Fruit fly (Drosophila melanogaster) whole organism, embryonic: ENCODE measurements around the gene CG3662.

Experiments used
- Aef1 ChIP-seq: fragments of 200-800 bp; sonication (Bioruptor generic); IDR thresholded peaks from 3 replicates; pipeline ENCODE4 v1.3.6; 2022; ENCODE audit warnings: missing biosample characterization, missing genetic modification characterization
- Antp ChIP-seq: fragments of 200-800 bp; sonication (Bioruptor generic); optimal IDR thresholded peaks from 3 replicates; lab custom pipeline; 2016; ENCODE audit warnings: missing biosample characterization, missing genetic modification characterization
- Asciz ChIP-seq: fragments of 200-800 bp; sonication (Bioruptor generic); optimal IDR thresholded peaks from 2 replicates; lab custom pipeline; 2017; ENCODE audit warnings: missing biosample characterization, mild to moderate bottlenecking, missing genetic modification characterization, missing genetic modification reagents
- CG1024 ChIP-seq: fragments of 200-800 bp; sonication (Bioruptor generic); IDR thresholded peaks from 2 replicates; pipeline ENCODE4 v1.3.6; 2022; ENCODE audit warnings: missing biosample characterization, missing genetic modification characterization
- CG10321 ChIP-seq: fragments of 200-800 bp; sonication (Bioruptor generic); IDR thresholded peaks from 2 replicates; pipeline ENCODE4 v1.3.6; 2022; ENCODE audit warnings: missing biosample characterization, missing genetic modification characterization
- CG10654 ChIP-seq: fragments of 200-800 bp; sonication (Bioruptor generic); optimal IDR thresholded peaks from 2 replicates; lab custom pipeline; 2016; ENCODE audit warnings: missing biosample characterization, missing genetic modification characterization
- CG11398 ChIP-seq: fragments of 200-800 bp; sonication (Bioruptor generic); optimal IDR thresholded peaks from 2 replicates; lab custom pipeline; 2016; ENCODE audit warnings: missing biosample characterization, missing genetic modification characterization
- CG11504 ChIP-seq: fragments of 200-800 bp; sonication (Bioruptor generic); optimal IDR thresholded peaks from 3 replicates; lab custom pipeline; 2019; ENCODE audit warnings: missing biosample characterization, mild to moderate bottlenecking, missing genetic modification characterization, moderate library complexity
- CG12236 ChIP-seq: fragments of 200-800 bp; sonication (Bioruptor generic); optimal IDR thresholded peaks from 2 replicates; lab custom pipeline; 2016; ENCODE audit warnings: missing biosample characterization, missing genetic modification characterization
- CG14050 ChIP-seq: fragments of 200-800 bp; sonication (Bioruptor generic); IDR thresholded peaks from 3 replicates; pipeline ENCODE4 v1.3.6; 2022; ENCODE audit warnings: missing biosample characterization, missing genetic modification characterization
- CG14441 ChIP-seq: fragments of 200-800 bp; sonication (Bioruptor generic); IDR thresholded peaks from 2 replicates; pipeline ENCODE4 v1.3.6; 2022; ENCODE audit warnings: missing biosample characterization, missing genetic modification characterization
- CG15514 ChIP-seq: fragments of 200-800 bp; sonication (Bioruptor generic); optimal IDR thresholded peaks from 3 replicates; lab custom pipeline; 2017; ENCODE audit warnings: missing biosample characterization, missing genetic modification characterization, mild to moderate bottlenecking, moderate library complexity, missing genetic modification reagents
- CG17612 ChIP-seq: fragments of 200-800 bp; sonication (Bioruptor generic); IDR thresholded peaks from 2 replicates; pipeline ENCODE4 v1.3.6; 2022; ENCODE audit warnings: missing biosample characterization, missing genetic modification characterization
- CG2712 ChIP-seq: fragments of 200-800 bp; optimal IDR thresholded peaks from 3 replicates; lab custom pipeline; 2019; ENCODE audit warnings: missing biosample characterization, mild to moderate bottlenecking, missing genetic modification characterization, moderate library complexity
- CG7963 ChIP-seq: fragments of 200-800 bp; sonication (Bioruptor generic); IDR thresholded peaks from 3 replicates; pipeline ENCODE4 v1.3.6; 2022; ENCODE audit warnings: missing biosample characterization, missing genetic modification characterization; ENCODE audit not compliant: partially characterized antibody
- CG9817 ChIP-seq: fragments of 200-800 bp; sonication (Bioruptor generic); optimal IDR thresholded peaks from 2 replicates; lab custom pipeline; 2018; ENCODE audit warnings: missing biosample characterization, mild to moderate bottlenecking, missing genetic modification characterization, moderate library complexity
- Dip2 ChIP-seq: fragments of 200-800 bp; sonication (Bioruptor generic); IDR thresholded peaks from 2 replicates; pipeline ENCODE4 v1.3.6; 2022; ENCODE audit warnings: missing biosample characterization, missing genetic modification characterization
- Drgx ChIP-seq: fragments of 200-800 bp; sonication (Bioruptor generic); IDR thresholded peaks from 2 replicates; pipeline ENCODE4 v1.3.6; 2022; ENCODE audit warnings: missing biosample characterization, missing genetic modification characterization
- Hr39 ChIP-seq: fragments of >200 bp; optimal IDR thresholded peaks from 2 replicates; lab custom pipeline; 2017
- MTF-1 ChIP-seq: fragments of 200-800 bp; sonication (Bioruptor generic); optimal IDR thresholded peaks from 2 replicates; lab custom pipeline; 2018; ENCODE audit warnings: missing biosample characterization, mild to moderate bottlenecking, missing genetic modification characterization, borderline replicate concordance
- Mad ChIP-seq: fragments of 200-800 bp; sonication (Bioruptor generic); optimal IDR thresholded peaks from 2 replicates; lab custom pipeline; 2016; ENCODE audit warnings: missing biosample characterization, missing genetic modification characterization
- Max ChIP-seq: fragments of 200-800 bp; sonication (Bioruptor generic); optimal IDR thresholded peaks from 2 replicates; lab custom pipeline; 2016; ENCODE audit warnings: missing biosample characterization, mild to moderate bottlenecking, missing genetic modification characterization
- Mes4 ChIP-seq: fragments of 200-800 bp; sonication (Bioruptor generic); optimal IDR thresholded peaks from 2 replicates; lab custom pipeline; 2016; ENCODE audit warnings: missing biosample characterization, missing genetic modification characterization
- NFAT ChIP-seq: fragments of 200-800 bp; sonication (Bioruptor generic); IDR thresholded peaks from 2 replicates; pipeline ENCODE4 v1.3.6; 2022; ENCODE audit warnings: missing biosample characterization, missing genetic modification characterization
- Nf-YA ChIP-seq: fragments of 200-800 bp; sonication (Bioruptor generic); IDR thresholded peaks from 2 replicates; pipeline ENCODE4 v1.3.6; 2022; ENCODE audit warnings: missing biosample characterization, missing genetic modification characterization
- NfI ChIP-seq: fragments of 200-800 bp; sonication (Bioruptor generic); optimal IDR thresholded peaks from 3 replicates; lab custom pipeline; 2018; ENCODE audit warnings: missing biosample characterization, mild to moderate bottlenecking, missing genetic modification characterization, moderate library complexity
- Rfx ChIP-seq: fragments of 200-800 bp; sonication (Bioruptor generic); IDR thresholded peaks from 2 replicates; pipeline ENCODE4 v1.3.6; 2022; ENCODE audit warnings: missing biosample characterization, missing genetic modification characterization
- Six4 ChIP-seq: fragments of 200-800 bp; sonication (Bioruptor generic); optimal IDR thresholded peaks from 2 replicates; lab custom pipeline; 2016; ENCODE audit warnings: missing biosample characterization, missing genetic modification characterization
- Stat92E ChIP-seq, 3 experiments: fragments of >200 bp in 2 of 3; fragments of 200-800 bp in 1 of 3; sonication (Bioruptor generic) in 1 of 3; optimal IDR thresholded peaks; 2 replicates each; lab custom pipeline; 2017 to 2019; ENCODE audit warnings: missing biosample characterization in 3 of 3, missing genetic modification characterization in 3 of 3, mild to moderate bottlenecking in 1 of 3, moderate library complexity in 1 of 3
- Usf ChIP-seq: fragments of 200-800 bp; sonication (Bioruptor generic); optimal IDR thresholded peaks from 2 replicates; lab custom pipeline; 2017; ENCODE audit warnings: missing genotype, missing biosample characterization, missing genetic modification characterization
- Vsx1 ChIP-seq: fragments of 200-800 bp; sonication (Bioruptor generic); optimal IDR thresholded peaks from 2 replicates; lab custom pipeline; 2017; ENCODE audit warnings: missing biosample characterization, mild to moderate bottlenecking, missing genetic modification characterization, missing genetic modification reagents
- bbx ChIP-seq: fragments of 200-800 bp; sonication (Bioruptor generic); IDR thresholded peaks from 2 replicates; pipeline ENCODE4 v1.3.6; 2022; ENCODE audit warnings: missing biosample characterization, missing genetic modification characterization; ENCODE audit not compliant: partially characterized antibody
- dan ChIP-seq: fragments of 200-800 bp; sonication (Bioruptor generic); IDR thresholded peaks from 2 replicates; pipeline ENCODE4 v1.3.6; 2022; ENCODE audit warnings: missing biosample characterization, missing genetic modification characterization
- disco-r ChIP-seq: fragments of 200-800 bp; sonication (Bioruptor generic); optimal IDR thresholded peaks from 2 replicates; lab custom pipeline; 2016; ENCODE audit warnings: missing biosample characterization, missing genetic modification characterization
- dmrt11E ChIP-seq: fragments of 200-800 bp; sonication (Bioruptor generic); optimal IDR thresholded peaks from 3 replicates; lab custom pipeline; 2018; ENCODE audit warnings: missing biosample characterization, mild to moderate bottlenecking, missing genetic modification characterization, moderate library complexity
- dmrt99B ChIP-seq: fragments of 200-800 bp; sonication (Bioruptor generic); optimal IDR thresholded peaks from 2 replicates; lab custom pipeline; 2018; ENCODE audit warnings: missing biosample characterization, mild to moderate bottlenecking, missing genetic modification characterization, moderate library complexity
- eyg ChIP-seq: fragments of 200-800 bp; sonication (Bioruptor generic); optimal IDR thresholded peaks from 3 replicates; lab custom pipeline; 2016; ENCODE audit warnings: missing biosample characterization, missing genetic modification characterization
- gsb-n ChIP-seq: fragments of 200-800 bp; sonication (Bioruptor generic); optimal IDR thresholded peaks from 3 replicates; lab custom pipeline; 2018; ENCODE audit warnings: missing biosample characterization, mild to moderate bottlenecking, missing genetic modification characterization
- insv ChIP-seq, 2 experiments: fragments of 200-800 bp; sonication (Bioruptor generic); optimal IDR thresholded peaks; 3 replicates each; lab custom pipeline; 2016 to 2018; ENCODE audit warnings: missing biosample characterization in 2 of 2, missing genetic modification characterization in 2 of 2
- kah ChIP-seq: fragments of 200-800 bp; sonication (Bioruptor generic); optimal IDR thresholded peaks from 2 replicates; lab custom pipeline; 2018; ENCODE audit warnings: missing biosample characterization, mild to moderate bottlenecking, missing genetic modification characterization
- klu ChIP-seq: fragments of 200-800 bp; sonication (Bioruptor generic); IDR thresholded peaks from 2 replicates; pipeline ENCODE4 v1.3.6; 2022; ENCODE audit warnings: missing biosample characterization, missing genetic modification characterization
- mld ChIP-seq: fragments of 200-800 bp; sonication (Bioruptor generic); IDR thresholded peaks from 3 replicates; pipeline ENCODE4 v1.3.6; 2022; ENCODE audit warnings: missing biosample characterization, missing genetic modification characterization; ENCODE audit not compliant: partially characterized antibody
- otp ChIP-seq: fragments of 200-800 bp; sonication (Bioruptor generic); IDR thresholded peaks from 3 replicates; pipeline ENCODE4, ENCODE4 v1.3.6; 2022; ENCODE audit warnings: missing biosample characterization, missing genetic modification characterization
- repo ChIP-seq: fragments of 200-800 bp; sonication (Bioruptor generic); optimal IDR thresholded peaks from 2 replicates; lab custom pipeline; 2016; ENCODE audit warnings: missing biosample characterization, missing genetic modification characterization
- sob ChIP-seq: fragments of 200-800 bp; sonication (Bioruptor generic); IDR thresholded peaks from 2 replicates; pipeline ENCODE4 v1.3.6; 2022; ENCODE audit warnings: missing biosample characterization, missing genetic modification characterization
- tio ChIP-seq: fragments of 200-800 bp; sonication (Bioruptor generic); optimal IDR thresholded peaks from 2 replicates; lab custom pipeline; 2017; ENCODE audit warnings: missing biosample characterization, missing genetic modification characterization, inconsistent platforms
- tll ChIP-seq, 2 experiments: fragments of 200-800 bp in 1 of 2; fragments of >200 bp in 1 of 2; sonication (Bioruptor generic) in 1 of 2; optimal IDR thresholded peaks; 2 replicates each; lab custom pipeline; 2017 to 2019; ENCODE audit warnings: missing biosample characterization in 2 of 2, missing genetic modification characterization in 2 of 2, mild to moderate bottlenecking in 1 of 2, moderate library complexity in 1 of 2
- tna ChIP-seq: fragments of 200-800 bp; sonication (Bioruptor generic); IDR thresholded peaks from 2 replicates; pipeline ENCODE4 v1.3.6; 2022; ENCODE audit warnings: missing biosample characterization, missing genetic modification characterization; ENCODE audit not compliant: partially characterized antibody
- twi ChIP-seq: fragments of 200-800 bp; optimal IDR thresholded peaks from 2 replicates; lab custom pipeline; 2019; ENCODE audit warnings: missing biosample characterization, mild to moderate bottlenecking, missing genetic modification characterization, moderate library complexity
- unpg ChIP-seq: fragments of 200-800 bp; sonication (Bioruptor generic); optimal IDR thresholded peaks from 3 replicates; lab custom pipeline; 2018; ENCODE audit warnings: missing biosample characterization, mild to moderate bottlenecking, missing genetic modification characterization, moderate library complexity

CG3662 gene

DNA sequence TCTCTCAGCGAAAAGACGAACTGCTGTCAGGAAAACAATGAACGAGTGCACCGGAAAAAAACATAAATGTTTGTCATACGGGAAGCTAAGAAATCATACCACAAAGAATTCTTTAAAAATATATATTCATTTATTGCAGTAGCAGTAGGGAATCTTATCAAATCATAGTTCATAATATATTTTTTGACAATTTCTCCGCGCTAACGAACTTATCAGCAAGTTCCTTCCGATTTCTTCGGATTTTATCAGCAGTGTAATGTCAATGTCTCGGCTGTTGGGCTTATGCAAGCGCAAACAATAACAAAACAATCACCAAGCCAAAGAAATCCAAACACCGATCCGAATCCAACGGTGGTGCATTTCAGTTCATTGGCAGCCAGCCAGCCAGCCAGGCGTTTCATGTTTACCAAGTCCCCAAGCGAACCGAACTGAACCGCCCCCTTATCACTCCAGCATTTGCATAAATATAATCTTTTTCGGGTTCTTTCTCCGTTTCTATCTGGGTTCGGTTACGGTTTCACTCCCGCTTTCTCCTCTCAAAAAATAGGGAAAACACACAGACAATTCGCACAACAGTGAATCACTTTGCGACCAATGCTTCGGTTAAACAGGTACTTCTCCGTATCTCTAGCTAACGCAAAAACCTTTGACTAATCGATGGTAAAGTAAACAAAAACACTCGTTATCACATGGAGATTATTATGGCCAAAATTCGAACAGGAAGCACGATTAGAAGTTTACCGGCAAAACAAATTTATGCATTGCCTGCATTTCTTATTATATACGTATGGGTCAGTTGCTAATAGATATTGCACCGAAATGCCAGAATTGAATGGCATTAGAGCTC is 6.7 kb downstream of the CG3662 start (continued):
- TF ChIP-seq otp, result no peak
- TF ChIP-seq Aef1 (GFP tag; lab: Robert Waterston, UW), result no peak
- TF ChIP-seq bbx (GFP tag; lab: Robert Waterston, UW), result no peak
- no peak for TF ChIP-seq CG12236 (GFP tag; lab: Kevin White, UChicago)
- no peak for TF ChIP-seq CG14441 (GFP tag; lab: Robert Waterston, UW)
- no peak for TF ChIP-seq dan (GFP tag; lab: Robert Waterston, UW)
- no peak for TF ChIP-seq twi (tag; lab: Kevin White, UChicago)
- no peak for TF ChIP-seq disco-r
- no peak for TF ChIP-seq Stat92E (GFP tag; optimal IDR thresholded peaks at IDR 0.05; lab: Kevin White, UChicago)
- TF ChIP-seq dmrt11E (tag; lab: Kevin White, UChicago), result peak; percentile 55
- no peak for TF ChIP-seq tio (GFP tag; lab: Kevin White, UChicago)
- TF ChIP-seq repo (GFP tag; lab: Kevin White, UChicago), result no peak
- peak; percentile 54 for TF ChIP-seq Asciz (GFP tag; lab: Kevin White, UChicago)
- TF ChIP-seq CG10654 (GFP tag; lab: Kevin White, UChicago), result no peak
- TF ChIP-seq eyg (GFP tag; lab: Kevin White, UChicago), result no peak
- peak; percentile 7 for TF ChIP-seq Six4 (GFP tag; lab: Kevin White, UChicago)
- TF ChIP-seq gsb-n (tag; lab: Kevin White, UChicago), result peak; percentile 65
- TF ChIP-seq klu, result no peak
- no peak for TF ChIP-seq Nf-YA
- TF ChIP-seq Usf (GFP tag; lab: Kevin White, UChicago), result no peak
- TF ChIP-seq Antp (GFP tag; lab: Kevin White, UChicago), result no peak
- TF ChIP-seq sob (GFP tag; lab: Robert Waterston, UW), result no peak
- TF ChIP-seq tna (GFP tag; lab: Robert Waterston, UW), result no peak
- no peak for TF ChIP-seq CG9817
- TF ChIP-seq kah (GFP tag; lab: Kevin White, UChicago), result no peak
- peak; percentile 42 for TF ChIP-seq unpg (GFP tag; lab: Kevin White, UChicago)
- no peak for TF ChIP-seq tll (GFP tag; optimal IDR thresholded peaks at IDR 0.05; lab: Kevin White, UChicago)
- peak; percentile 63 for TF ChIP-seq CG2712 (tag; lab: Kevin White, UChicago)
- no peak for TF ChIP-seq Max
- no peak for TF ChIP-seq mld (GFP tag; lab: Robert Waterston, UW)
- TF ChIP-seq insv (GFP tag; optimal IDR thresholded peaks at IDR 0.05; lab: Kevin White, UChicago), result no peak
- no peak for TF ChIP-seq Mad
- TF ChIP-seq Hr39, result no peak
- TF ChIP-seq NFAT (GFP tag; lab: Robert Waterston, UW), result no peak
- TF ChIP-seq CG11504, result no peak
- peak; percentile 70 for TF ChIP-seq dmrt99B (tag; lab: Kevin White, UChicago)
- no peak for TF ChIP-seq MTF-1
- no peak for TF ChIP-seq Drgx (GFP tag; lab: Robert Waterston, UW)
- TF ChIP-seq CG10321 (GFP tag; lab: Robert Waterston, UW), result no peak
- TF ChIP-seq Vsx1 (GFP tag; lab: Kevin White, UChicago), result no peak
- TF ChIP-seq Rfx, result no peak
- TF ChIP-seq CG14050, result no peak; the same call in 2 of the 3 replicates
- no peak for TF ChIP-seq NfI
- no peak for TF ChIP-seq CG7963 (GFP tag; lab: Robert Waterston, UW)
- TF ChIP-seq CG15514 (GFP tag; lab: Kevin White, UChicago), result no peak
- TF ChIP-seq Mes4 (GFP tag; lab: Kevin White, UChicago), result peak; percentile 18
- TF ChIP-seq CG17612 (GFP tag; lab: Robert Waterston, UW), result no peak
- TF ChIP-seq Dip2 (GFP tag; lab: Robert Waterston, UW), result no peak
- TF ChIP-seq CG11398 (GFP tag; lab: Kevin White, UChicago), result no peak
- no peak for TF ChIP-seq CG1024 (GFP tag; lab: Robert Waterston, UW)
